Worm (Caenorhabditis elegans) whole organism, early embryonic: ENCODE measurements around the gene C15C8.8.

ENCODE experiments used
- B0310.2 ChIP-seq: sonication (generic microtip); optimal IDR thresholded peaks from 2 replicates; lab custom pipeline; 2016; ENCODE audit warnings: mild to moderate bottlenecking, missing genetic modification characterization, missing compliant biosample characterization
- F13C5.2 ChIP-seq: sonication (generic microtip); optimal IDR thresholded peaks from 2 replicates; lab custom pipeline; 2017; ENCODE audit warnings: mild to moderate bottlenecking, missing genetic modification characterization, inconsistent platforms, missing compliant biosample characterization
- aly-1 ChIP-seq: sonication (generic microtip); optimal IDR thresholded peaks from 2 replicates; lab custom pipeline; 2016; ENCODE audit warnings: missing genetic modification characterization, missing compliant biosample characterization
- ama-1 ChIP-seq: fragments of 150-350 bp; optimal IDR thresholded peaks from 2 replicates; lab custom pipeline; 2014
- ceh-13 ChIP-seq: fragments of 200-800 bp; sonication (Bioruptor generic); optimal IDR thresholded peaks from 2 replicates; lab custom pipeline; 2018; ENCODE audit warnings: mild to moderate bottlenecking, missing genetic modification characterization, missing compliant biosample characterization
- ceh-36 ChIP-seq: sonication (generic microtip); optimal IDR thresholded peaks from 2 replicates; lab custom pipeline; 2016; ENCODE audit warnings: missing genetic modification characterization, inconsistent platforms, missing compliant biosample characterization
- ets-7 ChIP-seq: sonication (generic microtip); optimal IDR thresholded peaks from 2 replicates; lab custom pipeline; 2016; ENCODE audit warnings: missing genotype, missing genetic modification characterization, missing compliant biosample characterization
- flt-1 ChIP-seq: fragments of 200-800 bp; sonication (Bioruptor generic); IDR thresholded peaks from 2 replicates; pipeline ENCODE4 v1.3.6; 2022; ENCODE audit warnings: missing genetic modification characterization, missing compliant biosample characterization
- hmbx-1 ChIP-seq: sonication (generic microtip); optimal IDR thresholded peaks from 2 replicates; lab custom pipeline; 2016; ENCODE audit warnings: mild to moderate bottlenecking, missing genetic modification characterization, missing compliant biosample characterization
- hmg-4 ChIP-seq: fragments of 200-800 bp; sonication (Bioruptor generic); optimal IDR thresholded peaks from 2 replicates; lab custom pipeline; 2018; ENCODE audit warnings: mild to moderate bottlenecking, missing genetic modification characterization, missing compliant biosample characterization
- hnd-1 ChIP-seq: sonication (generic microtip); optimal IDR thresholded peaks from 2 replicates; lab custom pipeline; 2016; ENCODE audit warnings: missing genetic modification characterization, missing compliant biosample characterization
- pes-1 ChIP-seq: fragments of 200-800 bp; sonication (Bioruptor generic); IDR thresholded peaks from 2 replicates; pipeline ENCODE4 v1.3.6; 2022; ENCODE audit warnings: missing genetic modification reagents, missing genetic modification characterization, missing compliant biosample characterization
- scrt-1 ChIP-seq: fragments of 200-800 bp; sonication (Bioruptor generic); IDR thresholded peaks from 2 replicates; pipeline ENCODE4 v1.3.6; 2022; ENCODE audit warnings: missing genetic modification characterization, missing compliant biosample characterization
- sea-1 ChIP-seq: fragments of 200-800 bp; sonication (Bioruptor generic); conservative IDR thresholded peaks from 2 replicates; pipeline ENCODE4 v1.3.6; 2022; ENCODE audit warnings: missing genetic modification characterization, missing compliant biosample characterization
- tbx-11 ChIP-seq: fragments of 200-800 bp; sonication (Bioruptor generic); IDR thresholded peaks from 2 replicates; pipeline ENCODE4 v1.3.6; 2022; ENCODE audit warnings: missing genetic modification characterization, missing compliant biosample characterization
- tbx-37 ChIP-seq: fragments of 200-800 bp; sonication (Bioruptor generic); conservative IDR thresholded peaks from 2 replicates; pipeline ENCODE4 v1.3.6; 2022; ENCODE audit warnings: missing genetic modification reagents, missing genetic modification characterization, missing compliant biosample characterization
- tra-4 ChIP-seq: sonication (generic microtip); optimal IDR thresholded peaks from 2 replicates; lab custom pipeline; 2017; ENCODE audit warnings: missing genetic modification characterization, missing compliant biosample characterization

C15C8.8 gene

ce11 chrV:12768946-12769345, 16.6 kb upstream of the C15C8.8 start, which contains the start of gene srt-43:
Gene srt-43, plus strand, starts transcription at chrV:12769246.
- TF ChIP-seq ceh-36 (no peak), tra-4 (tag; lab: Kevin White, UChicago) (no peak), tbx-37 (GFP tag; lab: Robert Waterston, UW) (no peak), ceh-13 (GFP tag; lab: Kevin White, UChicago) (no peak), pes-1 (GFP tag; lab: Robert Waterston, UW) (no peak), hmg-4 (GFP tag; lab: Kevin White, UChicago) (no peak), scrt-1 (GFP tag; lab: Robert Waterston, UW) (no peak), hmbx-1 (tag; lab: Kevin White, UChicago) (no peak), sea-1 (no peak), ama-1 (lab: Kevin White, UChicago) (no peak), flt-1 (GFP tag; lab: Robert Waterston, UW) (no peak), aly-1 (no peak), ets-7 (tag; lab: Kevin White, UChicago) (no peak), hnd-1 (tag; lab: Kevin White, UChicago) (no peak), B0310.2 (no peak), F13C5.2 (tag; lab: Kevin White, UChicago) (no peak), tbx-11 (GFP tag; lab: Robert Waterston, UW) (no peak)

DNA sequence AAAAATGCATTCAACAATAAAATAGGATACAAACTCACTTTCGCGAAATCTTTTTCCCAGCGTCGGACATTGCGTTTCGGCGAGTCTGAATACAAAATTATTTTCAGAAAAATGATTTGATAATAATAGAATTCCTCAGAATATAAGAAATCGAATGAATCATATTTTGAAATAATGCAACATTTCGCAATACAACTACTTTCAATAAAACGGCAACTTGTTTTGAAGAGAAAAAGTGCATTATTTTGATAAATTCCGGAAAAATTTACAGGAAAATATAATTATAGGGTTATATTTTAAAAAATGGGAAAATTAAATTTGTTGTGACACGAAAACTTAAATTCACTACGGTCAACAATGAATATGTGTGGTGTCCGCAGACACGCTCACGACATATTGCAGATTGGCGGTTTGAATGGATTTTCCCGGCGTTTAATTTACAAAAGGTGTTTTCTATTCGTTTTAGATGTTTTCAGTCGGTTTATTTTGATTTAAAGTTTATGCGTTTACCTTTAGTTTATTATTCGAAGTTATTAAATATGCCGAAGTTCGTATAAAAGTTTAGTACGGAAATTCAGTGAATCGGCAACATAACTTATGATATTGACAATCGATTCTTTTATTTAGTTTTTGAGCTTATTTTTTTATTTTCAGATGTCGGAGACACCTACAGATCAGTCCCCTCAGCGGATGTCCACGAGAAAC, 11.1 kb upstream of the C15C8.8 start, which contains the start of the genes abcf-1 and scc-3:
abcf-1 (minus strand) TSS at position 85 of the 705 bp plus-strand sequence.
scc-3 (plus strand) TSS at position 655 of the 705 bp plus-strand sequence.
- TF ChIP-seq sea-1 (no peak), F13C5.2 (tag; lab: Kevin White, UChicago) (peak; percentile 20)

DNA sequence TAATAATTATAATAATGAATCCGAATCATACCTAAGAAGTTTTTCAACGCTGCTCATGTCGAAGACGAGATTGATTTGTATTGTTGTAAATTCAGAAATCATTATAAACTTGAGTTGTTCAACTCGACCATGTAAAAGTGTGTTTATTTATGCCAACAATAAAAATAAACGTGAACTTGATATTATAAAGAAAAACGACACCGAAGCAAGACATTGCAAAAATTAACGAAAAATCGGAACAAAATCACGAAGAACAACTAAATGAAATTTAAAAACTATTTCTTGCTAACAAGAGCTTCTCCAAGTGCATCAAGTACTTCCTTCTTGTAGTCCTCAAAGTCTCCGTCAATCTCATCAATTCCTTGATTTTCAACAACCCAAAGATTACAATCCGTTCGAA, 8.6 kb upstream of the C15C8.8 start, which contains the start of gene F18E2.15:
F18E2.15 (minus strand) TSS at position 101 of the 400 bp plus-strand sequence.
- TF ChIP-seq tbx-11 (GFP tag; lab: Robert Waterston, UW), result no peak
- TF ChIP-seq flt-1 (GFP tag; lab: Robert Waterston, UW), result no peak
- no peak for TF ChIP-seq hmbx-1 (tag; lab: Kevin White, UChicago)
- TF ChIP-seq sea-1, result no peak
- no peak for TF ChIP-seq scrt-1 (GFP tag; lab: Robert Waterston, UW)
- TF ChIP-seq pes-1 (GFP tag; lab: Robert Waterston, UW), result no peak
- TF ChIP-seq ceh-13 (GFP tag; lab: Kevin White, UChicago), result no peak
- TF ChIP-seq ama-1 (lab: Kevin White, UChicago), result no peak
- TF ChIP-seq aly-1, result no peak

- no peak for TF ChIP-seq hmbx-1 (tag; lab: Kevin White, UChicago)
- TF ChIP-seq flt-1 (GFP tag; lab: Robert Waterston, UW), result no peak
- TF ChIP-seq F13C5.2 (tag; lab: Kevin White, UChicago), result no peak
- no peak for TF ChIP-seq scrt-1 (GFP tag; lab: Robert Waterston, UW)
- no peak for TF ChIP-seq tra-4 (tag; lab: Kevin White, UChicago)
- TF ChIP-seq hmg-4 (GFP tag; lab: Kevin White, UChicago), result no peak
- no peak for TF ChIP-seq pes-1 (GFP tag; lab: Robert Waterston, UW)
- TF ChIP-seq tbx-37 (GFP tag; lab: Robert Waterston, UW), result no peak
- TF ChIP-seq sea-1, result no peak
- TF ChIP-seq ets-7 (tag; lab: Kevin White, UChicago), result no peak
- TF ChIP-seq tbx-11 (GFP tag; lab: Robert Waterston, UW), result no peak
- no peak for TF ChIP-seq ceh-13 (GFP tag; lab: Kevin White, UChicago)
- TF ChIP-seq B0310.2, result no peak
- TF ChIP-seq ama-1 (lab: Kevin White, UChicago), result no peak
- no peak for TF ChIP-seq hnd-1 (tag; lab: Kevin White, UChicago)
- no peak for TF ChIP-seq ceh-36
- no peak for TF ChIP-seq aly-1
Measured at ce11 chrV:12759660-12760059, 7.4 kb upstream of the C15C8.8 start, which contains the start of gene papl-1. Gene papl-1, minus strand, starts transcription at chrV:12759760.

DNA sequence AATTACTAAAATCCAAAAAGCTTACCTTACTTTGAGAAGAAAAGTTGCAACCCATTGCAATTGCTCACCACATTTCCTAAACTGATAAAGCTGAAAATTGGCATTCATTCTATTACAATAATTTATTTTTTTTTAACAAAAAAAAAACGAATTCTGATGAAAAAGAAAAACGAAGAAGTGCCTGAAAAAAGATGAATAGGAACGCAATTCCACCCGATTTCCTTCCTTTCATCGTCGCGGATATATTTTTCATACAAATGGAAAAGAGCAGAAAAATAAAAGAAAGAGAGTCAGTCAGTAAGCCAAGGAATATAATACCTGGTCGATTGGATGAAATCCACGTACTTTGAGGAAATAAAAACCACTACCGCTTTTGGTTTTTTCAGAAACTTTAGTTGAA, 2.5 kb upstream of the C15C8.8 start, which contains the start of gene gpa-13:
gpa-13 (minus strand) TSS at position 101 of the 400 bp plus-strand sequence.
- no peak for TF ChIP-seq F13C5.2 (tag; lab: Kevin White, UChicago)
- TF ChIP-seq tbx-37 (GFP tag; lab: Robert Waterston, UW), result no peak
- TF ChIP-seq hmbx-1 (tag; lab: Kevin White, UChicago), result no peak
- no peak for TF ChIP-seq hmg-4 (GFP tag; lab: Kevin White, UChicago)
- no peak for TF ChIP-seq hnd-1 (tag; lab: Kevin White, UChicago)
- TF ChIP-seq ceh-36, result no peak
- TF ChIP-seq ceh-13 (GFP tag; lab: Kevin White, UChicago), result no peak
- TF ChIP-seq tra-4 (tag; lab: Kevin White, UChicago), result no peak
- no peak for TF ChIP-seq flt-1 (GFP tag; lab: Robert Waterston, UW)
- no peak for TF ChIP-seq ets-7 (tag; lab: Kevin White, UChicago)

ce11 chrV:12751495-12752050, 734 bp downstream of the C15C8.8 start, which contains the start of gene C15C8.6:
Gene C15C8.6, minus strand, starts transcription at chrV:12751545.
- no peak for TF ChIP-seq flt-1 (GFP tag; lab: Robert Waterston, UW)
- no peak for TF ChIP-seq tra-4 (tag; lab: Kevin White, UChicago)
- no peak for TF ChIP-seq aly-1
- TF ChIP-seq hmbx-1 (tag; lab: Kevin White, UChicago), result no peak
- TF ChIP-seq hmg-4 (GFP tag; lab: Kevin White, UChicago), result no peak
- TF ChIP-seq scrt-1 (GFP tag; lab: Robert Waterston, UW), result no peak
- no peak for TF ChIP-seq ama-1 (lab: Kevin White, UChicago)
- no peak for TF ChIP-seq pes-1 (GFP tag; lab: Robert Waterston, UW)
- no peak for TF ChIP-seq sea-1
- TF ChIP-seq F13C5.2 (tag; lab: Kevin White, UChicago), result no peak
- TF ChIP-seq tbx-37 (GFP tag; lab: Robert Waterston, UW), result no peak
- no peak for TF ChIP-seq B0310.2
- no peak for TF ChIP-seq ceh-13 (GFP tag; lab: Kevin White, UChicago)
- no peak for TF ChIP-seq tbx-11 (GFP tag; lab: Robert Waterston, UW)
- TF ChIP-seq ets-7 (tag; lab: Kevin White, UChicago), result no peak
- TF ChIP-seq ceh-36, result no peak
- TF ChIP-seq hnd-1 (tag; lab: Kevin White, UChicago), result no peak
